Worm (Caenorhabditis elegans) whole organism, young adult: Measurements from ENCODE around the gene Y48G9A.6.
A peak's percentile ranks its signal among the peaks of the same experiment; 100 is the strongest.
"Not testable (repeated sequence)": the region's sequence is repeated elsewhere in the genome, so short reads cannot be mapped to it uniquely, and the experiment has no call there.

ENCODE experiments used
- F23B12.7 ChIP-seq: sonication (generic microtip); optimal IDR thresholded peaks from 2 replicates; lab custom pipeline; 2017; ENCODE audit warnings: missing genetic modification characterization, mild to moderate bottlenecking, missing compliant biosample characterization, antibody characterized with exemption, moderate library complexity; ENCODE audit not compliant: insufficient read depth
- F55B11.4 ChIP-seq: sonication (generic microtip); optimal IDR thresholded peaks from 2 replicates; lab custom pipeline; 2016; ENCODE audit warnings: missing compliant biosample characterization, missing genetic modification characterization, borderline replicate concordance; ENCODE audit not compliant: insufficient read depth
- F57A8.1 ChIP-seq: fragments of 200-800 bp; sonication (Bioruptor generic); optimal IDR thresholded peaks from 2 replicates; lab custom pipeline; 2018; ENCODE audit warnings: mild to moderate bottlenecking, missing genetic modification characterization, moderate library complexity, missing compliant biosample characterization
- K12H6.12 ChIP-seq: fragments of 200-800 bp; sonication (Bioruptor generic); optimal IDR thresholded peaks from 2 replicates; lab custom pipeline; 2018; ENCODE audit warnings: mild to moderate bottlenecking, missing genetic modification characterization, missing compliant biosample characterization
- Y53F4B.3 ChIP-seq: fragments of 200-800 bp; sonication (Bioruptor generic); IDR thresholded peaks from 2 replicates; pipeline ENCODE4 v1.3.6; 2022; ENCODE audit warnings: missing genetic modification reagents, missing genetic modification characterization, missing compliant biosample characterization
- Y56A3A.18 ChIP-seq: fragments of 200-800 bp; sonication (Bioruptor generic); IDR thresholded peaks from 2 replicates; pipeline ENCODE4 v1.3.6; 2022; ENCODE audit warnings: missing genetic modification reagents, missing genetic modification characterization, missing compliant biosample characterization
- Y67H2A.10 ChIP-seq: fragments of 200-800 bp; sonication (Bioruptor generic); conservative IDR thresholded peaks from 2 replicates; pipeline ENCODE4 v1.3.6; 2022; ENCODE audit warnings: missing genetic modification reagents, missing genetic modification characterization, missing compliant biosample characterization
- aptf-2 ChIP-seq: fragments of 200-800 bp; sonication (Bioruptor generic); conservative IDR thresholded peaks from 2 replicates; pipeline ENCODE4 v1.3.6; 2022; ENCODE audit warnings: missing genetic modification reagents, missing genetic modification characterization, missing compliant biosample characterization
- bed-2 ChIP-seq: fragments of 200-800 bp; sonication (Bioruptor generic); IDR thresholded peaks from 2 replicates; pipeline ENCODE4 v1.3.6; 2022; ENCODE audit warnings: missing genetic modification reagents, missing genetic modification characterization, missing compliant biosample characterization
- ccch-3 ChIP-seq: fragments of 200-800 bp; sonication (Bioruptor generic); optimal IDR thresholded peaks from 2 replicates; lab custom pipeline; 2018; ENCODE audit warnings: mild to moderate bottlenecking, missing genetic modification characterization, missing compliant biosample characterization
- cebp-1 ChIP-seq, 2 experiments: fragments of 200-800 bp in 1 of 2; sonication (Bioruptor generic) in 1 of 2; sonication (generic microtip) in 1 of 2; IDR thresholded peaks in 1 of 2; optimal IDR thresholded peaks in 1 of 2; 2 replicates each; pipeline versions ENCODE4 v1.3.6 to Lab custom; 2017 to 2022; ENCODE audit warnings: missing compliant biosample characterization in 2 of 2, missing genetic modification characterization in 2 of 2, mild to moderate bottlenecking in 1 of 2, missing genetic modification reagents in 1 of 2, moderate library complexity in 1 of 2
- ceh-100 ChIP-seq: fragments of 200-800 bp; sonication (Bioruptor generic); IDR thresholded peaks from 2 replicates; pipeline ENCODE4 v1.3.6; 2022; ENCODE audit warnings: missing genetic modification reagents, missing genetic modification characterization, missing compliant biosample characterization
- ceh-79 ChIP-seq: sonication (generic microtip); optimal IDR thresholded peaks from 2 replicates; lab custom pipeline; 2017; ENCODE audit warnings: mild to moderate bottlenecking, missing genetic modification characterization, missing compliant biosample characterization
- chd-7 ChIP-seq: sonication (generic microtip); optimal IDR thresholded peaks from 2 replicates; lab custom pipeline; 2016; ENCODE audit warnings: mild to moderate bottlenecking, missing genetic modification characterization, moderate library complexity, missing compliant biosample characterization
- egl-18 ChIP-seq: fragments of 200-800 bp; sonication (Bioruptor generic); IDR thresholded peaks from 2 replicates; pipeline ENCODE4 v1.3.6; 2022; ENCODE audit warnings: missing genetic modification reagents, missing genetic modification characterization, missing compliant biosample characterization
- ets-4 ChIP-seq: fragments of 200-800 bp; sonication (Bioruptor generic); optimal IDR thresholded peaks from 2 replicates; lab custom pipeline; 2018; ENCODE audit warnings: mild to moderate bottlenecking, missing genetic modification characterization, missing compliant biosample characterization
- lag-1 ChIP-seq: fragments of 200-800 bp; sonication (Bioruptor generic); IDR thresholded peaks from 2 replicates; pipeline ENCODE4 v1.3.6; 2022; ENCODE audit warnings: missing genetic modification reagents, missing genetic modification characterization, missing compliant biosample characterization
- let-607 ChIP-seq, 2 experiments: fragments of 200-800 bp in 1 of 2; sonication (Bioruptor generic) in 1 of 2; sonication (generic microtip) in 1 of 2; optimal IDR thresholded peaks; 2 replicates each; lab custom pipeline; 2016 to 2018; ENCODE audit warnings: mild to moderate bottlenecking in 2 of 2, missing compliant biosample characterization in 2 of 2, missing genetic modification characterization in 2 of 2, moderate library complexity in 2 of 2, missing genotype in 1 of 2
- madf-10 ChIP-seq: sonication (generic microtip); optimal IDR thresholded peaks from 2 replicates; lab custom pipeline; 2016; ENCODE audit warnings: mild to moderate bottlenecking, missing genetic modification characterization, missing compliant biosample characterization
- madf-8 ChIP-seq: fragments of 200-800 bp; sonication (Bioruptor generic); conservative IDR thresholded peaks from 2 replicates; pipeline ENCODE4 v1.3.6; 2022; ENCODE audit warnings: missing genetic modification reagents, missing genetic modification characterization, missing compliant biosample characterization
- mcd-1 ChIP-seq: fragments of 200-800 bp; sonication (Bioruptor generic); IDR thresholded peaks from 2 replicates; pipeline ENCODE4 v1.3.6; 2022; ENCODE audit warnings: missing genetic modification reagents, missing genetic modification characterization, missing compliant biosample characterization
- nfya-1 ChIP-seq: sonication (generic microtip); optimal IDR thresholded peaks from 2 replicates; lab custom pipeline; 2017; ENCODE audit warnings: antibody characterized with exemption, missing compliant biosample characterization, missing genetic modification characterization, borderline replicate concordance; ENCODE audit not compliant: insufficient read depth
- nhr-90 ChIP-seq: sonication (generic microtip); optimal IDR thresholded peaks from 2 replicates; lab custom pipeline; 2016; ENCODE audit warnings: missing genotype, mild to moderate bottlenecking, missing genetic modification characterization, missing compliant biosample characterization
- rpc-1 ChIP-seq, 2 experiments: fragments of 150-350 bp in 1 of 2; sonication (generic microtip) in 1 of 2; optimal IDR thresholded peaks; 2 replicates each; lab custom pipeline; 2014 to 2018; ENCODE audit warnings: missing biosample characterization in 1 of 2, missing genetic modification characterization in 1 of 2, missing genetic modification reagents in 1 of 2, missing genotype in 1 of 2
- snpc-1.1 ChIP-seq: sonication (generic microtip); optimal IDR thresholded peaks from 2 replicates; lab custom pipeline; 2017; ENCODE audit warnings: missing genetic modification characterization, mild to moderate bottlenecking, missing compliant biosample characterization, antibody characterized with exemption, moderate library complexity, missing genotype, missing genetic modification reagents; ENCODE audit not compliant: insufficient read depth
- snpc-1.3 ChIP-seq: sonication (generic microtip); optimal IDR thresholded peaks from 2 replicates; lab custom pipeline; 2017; ENCODE audit warnings: missing genetic modification characterization, mild to moderate bottlenecking, missing compliant biosample characterization, antibody characterized with exemption, moderate library complexity, missing genotype, missing genetic modification reagents; ENCODE audit not compliant: insufficient read depth
- tbx-9 ChIP-seq: sonication (generic microtip); optimal IDR thresholded peaks from 2 replicates; lab custom pipeline; 2016; ENCODE audit warnings: borderline replicate concordance, missing genetic modification characterization, inconsistent platforms, missing compliant biosample characterization
- tlf-1 ChIP-seq: fragments of 200-800 bp; sonication (Bioruptor generic); optimal IDR thresholded peaks from 2 replicates; lab custom pipeline; 2018; ENCODE audit warnings: mild to moderate bottlenecking, missing genetic modification characterization, missing compliant biosample characterization
- xnd-1 ChIP-seq: sonication (generic microtip); optimal IDR thresholded peaks from 2 replicates; lab custom pipeline; 2016; ENCODE audit warnings: missing genotype, missing genetic modification reagents, missing genetic modification characterization, missing compliant biosample characterization
- zfh-2 ChIP-seq: fragments of 200-800 bp; sonication (Bioruptor generic); conservative IDR thresholded peaks from 2 replicates; pipeline ENCODE4 v1.3.6; 2022; ENCODE audit warnings: missing genetic modification reagents, missing genetic modification characterization, missing compliant biosample characterization
- ztf-3 ChIP-seq: fragments of 200-800 bp; sonication (Bioruptor generic); optimal IDR thresholded peaks from 2 replicates; lab custom pipeline; 2018; ENCODE audit warnings: mild to moderate bottlenecking, missing genetic modification characterization, missing compliant biosample characterization

The Y48G9A.6 gene

DNA sequence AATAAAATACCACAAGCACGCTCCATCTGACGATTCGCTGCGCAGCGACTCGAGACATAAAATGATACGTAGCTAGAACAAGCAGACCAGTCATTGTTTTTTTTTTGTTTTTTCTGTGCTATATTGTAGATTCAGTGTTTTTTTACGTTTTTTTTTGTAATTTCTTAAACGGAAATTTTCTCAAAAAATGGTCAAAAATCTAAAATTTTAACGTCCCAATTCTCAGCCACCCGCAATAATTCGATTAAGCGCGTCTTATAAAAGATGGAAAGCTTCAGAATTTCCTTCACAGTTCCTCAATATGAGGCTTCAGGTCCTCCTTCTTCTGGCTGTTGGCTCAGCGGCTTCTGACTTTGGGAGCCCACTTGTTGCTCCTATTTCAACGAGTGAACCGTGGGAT, at the start of gene Y48G9A.6:
Y48G9A.6 (plus strand) TSS at position 301 of the 400 bp plus-strand sequence.
- TF ChIP-seq snpc-1.1 (tag; lab: Kevin White, UChicago) (no peak), ceh-100 (no peak), Y53F4B.3 (GFP tag; lab: Robert Waterston, UW) (no peak), ztf-3 (no peak), F55B11.4 (tag; lab: Kevin White, UChicago) (no peak), let-607 (tag; optimal IDR thresholded peaks at IDR 0.05; lab: Kevin White, UChicago) (no peak), chd-7 (tag; lab: Kevin White, UChicago) (no peak)

DNA sequence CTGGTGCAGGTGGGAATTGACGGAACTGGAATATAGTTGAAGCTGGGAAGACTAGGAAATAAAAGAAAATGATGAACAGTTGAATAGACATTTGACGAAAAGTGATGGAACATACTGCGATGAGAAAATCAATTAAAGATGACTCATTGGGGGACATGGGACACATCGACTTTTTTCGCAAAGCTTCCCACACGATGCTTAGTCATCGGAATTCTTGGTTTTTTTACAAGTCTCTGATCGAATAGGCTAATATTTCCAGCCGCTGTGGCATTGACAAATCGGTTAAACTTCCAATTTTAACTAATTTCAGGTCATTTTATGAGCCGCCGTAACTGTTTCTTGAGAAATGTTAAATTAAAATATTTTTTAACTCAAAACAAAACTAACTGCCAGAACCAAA, 49.4 kb upstream of the Y48G9A.6 start, which contains the start of gene Y39A3A.3:
Y39A3A.3 (minus strand) TSS at position 101 of the 400 bp plus-strand sequence.
- TF ChIP-seq aptf-2 (GFP tag; lab: Robert Waterston, UW) (no peak), zfh-2 (GFP tag; lab: Robert Waterston, UW) (no peak), tlf-1 (GFP tag; lab: Kevin White, UChicago) (no peak), nfya-1 (tag; lab: Kevin White, UChicago) (no peak), ccch-3 (GFP tag; lab: Kevin White, UChicago) (no peak), bed-2 (GFP tag; lab: Robert Waterston, UW) (no peak), ets-4 (GFP tag; lab: Kevin White, UChicago) (no peak), lag-1 (GFP tag; lab: Robert Waterston, UW) (no peak), F23B12.7 (no peak), cebp-1 (GFP tag; IDR thresholded peaks at IDR 0.05; lab: Robert Waterston, UW) (no peak), cebp-1 (tag; optimal IDR thresholded peaks at IDR 0.05; lab: Kevin White, UChicago) (no peak), Y56A3A.18 (GFP tag; lab: Robert Waterston, UW) (no peak), egl-18 (GFP tag; lab: Robert Waterston, UW) (no peak), xnd-1 (no peak), madf-8 (GFP tag; lab: Robert Waterston, UW) (no peak), K12H6.12 (tag; lab: Kevin White, UChicago) (no peak), ceh-79 (tag; lab: Kevin White, UChicago) (no peak), nhr-90 (tag; lab: Kevin White, UChicago) (no peak), snpc-1.3 (tag; lab: Kevin White, UChicago) (no peak), Y67H2A.10 (no peak), tbx-9 (tag; lab: Kevin White, UChicago) (no peak)

DNA sequence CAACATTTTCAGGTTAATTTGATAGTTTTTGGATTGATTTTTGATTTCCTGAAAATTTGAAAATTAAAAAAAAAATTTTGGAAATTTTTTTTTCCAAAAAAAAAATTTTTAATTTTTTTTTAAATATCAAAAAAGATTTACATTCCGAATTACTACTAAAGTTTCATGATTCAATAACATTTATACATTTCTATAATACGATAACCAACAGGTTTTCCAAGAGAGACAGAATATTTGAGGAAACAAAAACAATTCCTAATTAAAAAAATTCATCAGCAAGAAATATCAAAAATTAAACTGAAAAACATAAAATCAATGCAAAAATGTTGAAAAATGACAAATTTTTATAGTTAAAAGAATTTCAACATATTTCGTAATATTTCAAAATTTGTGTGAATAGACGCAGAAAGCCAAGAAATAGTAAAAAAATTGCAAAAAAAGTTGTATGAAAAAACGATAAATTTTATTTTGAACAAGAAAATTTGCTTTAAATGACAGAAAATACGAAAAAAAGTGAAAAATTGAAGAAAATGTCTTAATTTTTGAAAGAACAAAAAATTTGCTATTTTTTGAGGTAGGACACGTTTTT, 41.0 kb upstream of the Y48G9A.6 start, which contains the start of gene Y39A3A.4:
Y39A3A.4 (minus strand) TSS at position 51 of the 589 bp plus-strand sequence.
- TF ChIP-seq F57A8.1 = no peak
- TF ChIP-seq cebp-1 (GFP tag; IDR thresholded peaks at IDR 0.05; lab: Robert Waterston, UW) = peak; percentile 50; the same call in 1 of the 2 replicates
- TF ChIP-seq cebp-1 (tag; optimal IDR thresholded peaks at IDR 0.05; lab: Kevin White, UChicago) = peak; percentile 77

DNA sequence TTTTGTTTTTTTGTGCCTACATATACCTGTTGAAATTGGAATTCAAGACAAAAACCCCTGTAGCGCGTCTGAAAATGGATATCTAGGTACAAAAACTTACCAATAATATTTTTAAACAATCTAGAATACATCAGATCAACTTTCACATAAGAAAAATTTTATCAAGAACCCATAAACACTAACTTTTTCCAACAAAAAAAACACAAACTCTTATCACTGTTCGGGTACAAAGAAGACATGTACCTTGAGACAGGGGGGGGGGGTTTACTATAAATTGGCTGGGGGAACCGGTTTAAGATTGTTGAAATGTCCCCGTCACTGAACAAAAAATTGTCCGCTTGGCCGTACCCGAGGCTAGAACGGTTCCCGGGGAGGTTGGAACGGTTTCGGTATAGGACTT, 35.1 kb upstream of the Y48G9A.6 start, which contains the start of gene cpt-3:
cpt-3 (plus strand) TSS at position 301 of the 400 bp plus-strand sequence.
- TF ChIP-seq madf-10 (tag; lab: Kevin White, UChicago); mcd-1 (GFP tag; lab: Robert Waterston, UW); rpc-1 (optimal IDR thresholded peaks at IDR 0.05; lab: Kevin White, UChicago); rpc-1 (tag; optimal IDR thresholded peaks at IDR 0.05; lab: Kevin White, UChicago): not testable (repeated sequence)
